Worm (Caenorhabditis elegans) whole organism, mixed stage, embryonic: ENCODE results near the gene mboa-6.

Experiments
- M03D4.4 ChIP-seq: sonication (generic microtip); optimal IDR thresholded peaks from 2 replicates; lab custom pipeline; 2017; ENCODE audit warnings: mild to moderate bottlenecking, missing genetic modification characterization, missing compliant biosample characterization
- bed-3 ChIP-seq: fragments of 200-800 bp; sonication (Bioruptor generic); optimal IDR thresholded peaks from 3 replicates; lab custom pipeline; 2018; ENCODE audit warnings: mild to moderate bottlenecking, missing genetic modification characterization, moderate library complexity, missing compliant biosample characterization
- blmp-1 ChIP-seq: fragments of 150-350 bp; optimal IDR thresholded peaks from 2 replicates; lab custom pipeline; 2014; ENCODE audit warnings: missing biosample characterization, missing genetic modification characterization
- ceh-39 ChIP-seq: fragments of 150-350 bp; optimal IDR thresholded peaks from 2 replicates; lab custom pipeline; 2014; ENCODE audit warnings: missing biosample characterization, missing genetic modification characterization
- ceh-43 ChIP-seq: fragments of 200-800 bp; sonication (Bioruptor generic); optimal IDR thresholded peaks from 2 replicates; lab custom pipeline; 2018; ENCODE audit warnings: mild to moderate bottlenecking, missing genetic modification characterization, moderate library complexity, missing compliant biosample characterization
- ceh-83 ChIP-seq: fragments of 200-800 bp; sonication (Bioruptor generic); optimal IDR thresholded peaks from 2 replicates; lab custom pipeline; 2018; ENCODE audit warnings: mild to moderate bottlenecking, missing genetic modification characterization, missing compliant biosample characterization
- ces-1 ChIP-seq: fragments of 150-350 bp; optimal IDR thresholded peaks from 2 replicates; lab custom pipeline; 2014; ENCODE audit warnings: missing biosample characterization, missing genetic modification reagents, missing genetic modification characterization
- cnd-1 ChIP-seq: fragments of 200-800 bp; sonication (Bioruptor generic); optimal IDR thresholded peaks from 2 replicates; lab custom pipeline; 2018; ENCODE audit warnings: mild to moderate bottlenecking, missing genetic modification characterization, missing compliant biosample characterization
- drap-1 ChIP-seq: fragments of 200-800 bp; sonication (Bioruptor generic); optimal IDR thresholded peaks from 3 replicates; lab custom pipeline; 2018; ENCODE audit warnings: mild to moderate bottlenecking, missing genetic modification characterization, missing compliant biosample characterization
- elt-1 ChIP-seq: sonication (generic microtip); optimal IDR thresholded peaks from 2 replicates; lab custom pipeline; 2017; ENCODE audit warnings: missing genetic modification characterization, mild to moderate bottlenecking, missing compliant biosample characterization, antibody characterized with exemption, moderate library complexity, borderline replicate concordance; ENCODE audit not compliant: insufficient read depth
- elt-3 ChIP-seq: fragments of 150-350 bp; optimal IDR thresholded peaks from 2 replicates; lab custom pipeline; 2014; ENCODE audit warnings: missing biosample characterization, missing genetic modification characterization
- flh-1 ChIP-seq: fragments of 200-800 bp; sonication (Bioruptor generic); optimal IDR thresholded peaks from 2 replicates; lab custom pipeline; 2018; ENCODE audit warnings: mild to moderate bottlenecking, missing genetic modification characterization, moderate library complexity, missing compliant biosample characterization
- ham-2 ChIP-seq: fragments of 200-800 bp; sonication (Bioruptor generic); optimal IDR thresholded peaks from 2 replicates; lab custom pipeline; 2018; ENCODE audit warnings: mild to moderate bottlenecking, missing genetic modification characterization, missing compliant biosample characterization
- hlh-1 ChIP-seq: fragments of 150-350 bp; optimal IDR thresholded peaks from 2 replicates; lab custom pipeline; 2014; ENCODE audit warnings: missing biosample characterization, missing genetic modification reagents, missing genetic modification characterization
- lin-13 ChIP-seq: fragments of 150-350 bp; optimal IDR thresholded peaks from 2 replicates; lab custom pipeline; 2014; ENCODE audit warnings: missing biosample characterization, missing genetic modification characterization
- lin-32 ChIP-seq: fragments of 200-800 bp; sonication (Bioruptor generic); optimal IDR thresholded peaks from 2 replicates; lab custom pipeline; 2018; ENCODE audit warnings: mild to moderate bottlenecking, missing genetic modification characterization, missing compliant biosample characterization
- lsy-2 ChIP-seq: fragments of 150-350 bp; optimal IDR thresholded peaks from 2 replicates; lab custom pipeline; 2014; ENCODE audit warnings: missing biosample characterization, missing genetic modification characterization
- mab-5 ChIP-seq: fragments of 150-350 bp; optimal IDR thresholded peaks from 2 replicates; lab custom pipeline; 2014; ENCODE audit warnings: missing biosample characterization, missing genetic modification characterization
- mep-1 ChIP-seq: fragments of 150-350 bp; optimal IDR thresholded peaks from 2 replicates; lab custom pipeline; 2017; ENCODE audit warnings: missing biosample characterization, missing genetic modification reagents, missing genetic modification characterization, inconsistent platforms
- mls-2 ChIP-seq: sonication (generic microtip); optimal IDR thresholded peaks from 2 replicates; lab custom pipeline; 2016; ENCODE audit warnings: mild to moderate bottlenecking, missing genetic modification characterization, moderate library complexity, missing compliant biosample characterization
- nhr-12 ChIP-seq: fragments of 150-350 bp; optimal IDR thresholded peaks from 2 replicates; lab custom pipeline; 2014; ENCODE audit warnings: missing biosample characterization, missing genetic modification characterization
- nhr-2 ChIP-seq: fragments of 150-350 bp; optimal IDR thresholded peaks from 2 replicates; lab custom pipeline; 2014; ENCODE audit warnings: missing biosample characterization, missing genetic modification characterization
- nhr-237 ChIP-seq: fragments of 150-350 bp; optimal IDR thresholded peaks from 2 replicates; lab custom pipeline; 2014; ENCODE audit warnings: missing biosample characterization, missing genetic modification characterization
- nhr-28 ChIP-seq: fragments of 150-350 bp; optimal IDR thresholded peaks from 2 replicates; lab custom pipeline; 2014; ENCODE audit warnings: missing biosample characterization, missing genetic modification characterization
- nhr-76 ChIP-seq: sonication (generic microtip); optimal IDR thresholded peaks from 2 replicates; lab custom pipeline; 2017; ENCODE audit warnings: missing biosample characterization, missing genetic modification characterization
- pha-4 ChIP-seq: fragments of 150-350 bp; optimal IDR thresholded peaks from 2 replicates; lab custom pipeline; 2018; ENCODE audit warnings: missing biosample characterization, missing genetic modification reagents, missing genetic modification characterization
- sem-2 ChIP-seq: fragments of 200-800 bp; sonication (Bioruptor generic); optimal IDR thresholded peaks from 2 replicates; lab custom pipeline; 2018; ENCODE audit warnings: mild to moderate bottlenecking, missing genetic modification characterization, missing compliant biosample characterization
- snpc-4 ChIP-seq: fragments of 150-350 bp; optimal IDR thresholded peaks from 2 replicates; lab custom pipeline; 2014; ENCODE audit warnings: missing biosample characterization, missing genetic modification characterization
- sptf-1 ChIP-seq: sonication (generic microtip); optimal IDR thresholded peaks from 2 replicates; lab custom pipeline; 2017; ENCODE audit warnings: mild to moderate bottlenecking, missing genetic modification characterization, moderate library complexity, missing compliant biosample characterization
- tbx-8 ChIP-seq: fragments of 200-800 bp; sonication (Bioruptor generic); optimal IDR thresholded peaks from 2 replicates; lab custom pipeline; 2018; ENCODE audit warnings: mild to moderate bottlenecking, missing genetic modification characterization, moderate library complexity, missing compliant biosample characterization
- unc-120 ChIP-seq: sonication (generic microtip); optimal IDR thresholded peaks from 2 replicates; lab custom pipeline; 2017; ENCODE audit warnings: missing genetic modification characterization, missing compliant biosample characterization; ENCODE audit not compliant: poor library complexity, severe bottlenecking
- unc-39 ChIP-seq: fragments of 150-350 bp; optimal IDR thresholded peaks from 2 replicates; lab custom pipeline; 2014; ENCODE audit warnings: missing biosample characterization, missing genetic modification characterization
- unc-62 ChIP-seq: fragments of 150-350 bp; optimal IDR thresholded peaks from 2 replicates; lab custom pipeline; 2014; ENCODE audit warnings: missing biosample characterization, missing genetic modification reagents, missing genetic modification characterization
- zip-8 ChIP-seq: fragments of 150-350 bp; optimal IDR thresholded peaks from 2 replicates; lab custom pipeline; 2014; ENCODE audit warnings: missing biosample characterization, missing genetic modification characterization
- ztf-11 ChIP-seq: fragments of 150-350 bp; optimal IDR thresholded peaks from 2 replicates; lab custom pipeline; 2014; ENCODE audit warnings: missing biosample characterization, missing genetic modification characterization

The mboa-6 gene

DNA sequence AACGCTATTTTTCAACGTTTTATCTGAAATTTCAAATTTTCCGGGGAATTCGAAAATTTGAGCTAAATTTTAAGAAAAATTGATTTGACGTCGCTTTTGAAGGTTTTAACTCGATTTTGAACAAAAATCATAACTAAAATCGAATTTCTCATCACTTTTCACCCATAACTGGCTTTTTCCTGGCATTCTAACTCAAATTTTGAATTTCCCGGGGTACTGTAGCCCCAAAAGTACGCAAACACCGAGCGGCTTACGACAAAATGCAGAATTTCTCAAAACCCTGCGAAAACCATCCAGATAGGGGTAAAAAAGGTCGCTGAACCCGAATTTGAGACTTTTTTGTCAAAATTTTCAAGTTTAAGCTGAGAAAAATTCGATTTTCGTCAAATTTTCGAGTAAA, 34.5 kb downstream of the mboa-6 start:
- TF ChIP-seq zip-8 (tag; lab: Kevin White, UChicago) (no peak), lin-13 (tag; lab: Kevin White, UChicago) (peak; percentile 65), lsy-2 (tag; lab: Kevin White, UChicago) (peak; percentile 61)
- TF ChIP-seq, all 35 proteins: peak for 2

DNA sequence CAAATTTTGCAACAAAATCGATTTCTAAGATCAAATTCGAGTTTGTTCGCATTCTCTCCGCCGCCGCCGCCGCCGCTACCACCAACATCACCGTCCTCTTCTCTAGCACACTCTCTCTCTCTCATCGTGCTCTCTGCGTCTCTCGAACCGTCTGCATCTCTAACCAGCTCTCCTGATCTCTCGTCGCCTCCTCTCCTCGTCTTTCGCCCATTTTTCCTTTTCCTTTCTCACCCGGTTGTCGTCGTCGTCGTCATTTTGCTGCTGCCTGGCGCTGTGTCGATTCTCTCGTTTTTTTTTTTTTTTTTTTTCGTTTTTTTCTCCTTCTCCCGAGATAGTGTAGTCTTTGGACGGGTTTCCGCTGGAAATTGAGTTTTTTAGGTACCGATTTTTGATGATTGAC, 35.3 kb downstream of the mboa-6 start:
- TF ChIP-seq nhr-76 (tag; lab: Kevin White, UChicago) (no peak), sptf-1 (tag; lab: Kevin White, UChicago) (peak; percentile 21), drap-1 (GFP tag; lab: Kevin White, UChicago) (no peak), zip-8 (tag; lab: Kevin White, UChicago) (no peak), lsy-2 (tag; lab: Kevin White, UChicago) (peak; percentile 51), blmp-1 (tag; lab: Kevin White, UChicago) (peak; percentile 65), unc-120 (tag; lab: Kevin White, UChicago) (no peak), lin-32 (GFP tag; lab: Kevin White, UChicago) (no peak), nhr-237 (tag; lab: Kevin White, UChicago) (peak; percentile 61), mab-5 (peak; percentile 0), ztf-11 (tag; lab: Kevin White, UChicago) (peak; percentile 18), cnd-1 (tag; lab: Kevin White, UChicago) (no peak), nhr-28 (tag; lab: Kevin White, UChicago) (no peak), nhr-12 (tag; lab: Kevin White, UChicago) (peak; percentile 70), tbx-8 (GFP tag; lab: Kevin White, UChicago) (no peak), snpc-4 (tag; lab: Kevin White, UChicago) (no peak), hlh-1 (tag; lab: Kevin White, UChicago) (peak; percentile 40), unc-39 (tag; lab: Kevin White, UChicago) (no peak), unc-62 (peak; percentile 57), mep-1 (tag; lab: Kevin White, UChicago) (no peak), pha-4 (tag; lab: Kevin White, UChicago) (peak; percentile 98), mls-2 (tag; lab: Kevin White, UChicago) (no peak), ham-2 (GFP tag; lab: Kevin White, UChicago) (no peak), flh-1 (GFP tag; lab: Kevin White, UChicago) (no peak), elt-1 (peak; percentile 19), ceh-39 (no peak), M03D4.4 (tag; lab: Kevin White, UChicago) (no peak), ceh-83 (GFP tag; lab: Kevin White, UChicago) (no peak), lin-13 (tag; lab: Kevin White, UChicago) (peak; percentile 63), ces-1 (peak; percentile 81), bed-3 (GFP tag; lab: Kevin White, UChicago) (no peak), ceh-43 (GFP tag; lab: Kevin White, UChicago) (no peak), nhr-2 (peak; percentile 25), sem-2 (GFP tag; lab: Kevin White, UChicago) (no peak), elt-3 (tag; lab: Kevin White, UChicago) (peak; percentile 76)

DNA sequence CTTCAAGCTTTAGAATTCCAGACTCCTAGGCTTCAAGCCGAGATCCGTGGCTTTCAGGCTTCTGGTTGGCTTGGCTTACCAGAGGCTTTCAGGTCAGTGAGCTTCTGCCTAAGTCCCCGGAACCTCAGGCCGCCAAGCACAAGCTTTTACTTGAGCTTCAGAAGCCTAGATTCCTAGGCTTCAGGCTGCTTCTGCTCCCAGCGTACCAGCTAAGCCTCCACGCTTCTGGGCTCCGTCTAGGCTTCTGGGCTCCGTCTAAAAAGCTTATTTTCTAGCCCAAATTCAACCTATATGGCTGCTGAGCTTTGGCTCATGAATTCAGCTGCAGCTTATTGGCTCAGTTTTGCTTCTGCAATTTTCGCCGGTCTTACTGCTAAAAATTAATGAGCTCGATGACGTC, 36.0 kb downstream of the mboa-6 start:
- TF ChIP-seq mls-2 (tag; lab: Kevin White, UChicago): no peak
- no peak for TF ChIP-seq lsy-2 (tag; lab: Kevin White, UChicago)
- no peak for TF ChIP-seq elt-1
- TF ChIP-seq elt-3 (tag; lab: Kevin White, UChicago): no peak
- no peak for TF ChIP-seq ces-1
- TF ChIP-seq ceh-43 (GFP tag; lab: Kevin White, UChicago): no peak
- TF ChIP-seq nhr-76 (tag; lab: Kevin White, UChicago): no peak
- TF ChIP-seq mep-1 (tag; lab: Kevin White, UChicago): no peak
- TF ChIP-seq bed-3 (GFP tag; lab: Kevin White, UChicago): no peak
- no peak for TF ChIP-seq pha-4 (tag; lab: Kevin White, UChicago)
- no peak for TF ChIP-seq ceh-39
- no peak for TF ChIP-seq sptf-1 (tag; lab: Kevin White, UChicago)
- TF ChIP-seq flh-1 (GFP tag; lab: Kevin White, UChicago): no peak
- no peak for TF ChIP-seq M03D4.4 (tag; lab: Kevin White, UChicago)
- TF ChIP-seq lin-13 (tag; lab: Kevin White, UChicago): no peak
- TF ChIP-seq nhr-12 (tag; lab: Kevin White, UChicago): no peak
- no peak for TF ChIP-seq hlh-1 (tag; lab: Kevin White, UChicago)
- TF ChIP-seq, all 35 proteins: peak for 0
